Worm (Caenorhabditis elegans) whole organism, L2 larva: Measurements from ENCODE around the gene F35D11.3.

Experiments used
- C34F6.9 ChIP-seq: fragments of 150-350 bp; optimal IDR thresholded peaks from 2 replicates; lab custom pipeline; 2014; ENCODE audit warnings: missing biosample characterization, missing genetic modification characterization
- F13H6.1 ChIP-seq: sonication (generic microtip); optimal IDR thresholded peaks from 2 replicates; lab custom pipeline; 2016; ENCODE audit warnings: missing genetic modification characterization, missing compliant biosample characterization
- Y55F3AM.14 ChIP-seq: fragments of 200-800 bp; sonication (Bioruptor generic); optimal IDR thresholded peaks from 2 replicates; lab custom pipeline; 2018; ENCODE audit warnings: mild to moderate bottlenecking, missing genetic modification characterization, missing compliant biosample characterization
- ZK546.5 ChIP-seq: sonication (generic microtip); optimal IDR thresholded peaks from 2 replicates; lab custom pipeline; 2017; ENCODE audit warnings: missing biosample characterization, missing genetic modification characterization
- alr-1 ChIP-seq: fragments of 150-350 bp; optimal IDR thresholded peaks from 2 replicates; lab custom pipeline; 2014; ENCODE audit warnings: missing biosample characterization, missing genetic modification characterization
- aly-2 ChIP-seq: fragments of 150-350 bp; optimal IDR thresholded peaks from 2 replicates; lab custom pipeline; 2014; ENCODE audit warnings: missing biosample characterization, missing genetic modification characterization
- ama-1 ChIP-seq: fragments of 150-350 bp; optimal IDR thresholded peaks from 2 replicates; lab custom pipeline; 2018; ENCODE audit warnings: inconsistent platforms
- blmp-1 ChIP-seq: sonication (generic microtip); optimal IDR thresholded peaks from 2 replicates; lab custom pipeline; 2017; ENCODE audit warnings: missing genetic modification characterization, mild to moderate bottlenecking, missing compliant biosample characterization, antibody characterized with exemption, moderate library complexity; ENCODE audit not compliant: insufficient read depth
- ceh-16 ChIP-seq: fragments of 150-350 bp; optimal IDR thresholded peaks from 2 replicates; lab custom pipeline; 2014; ENCODE audit warnings: missing biosample characterization, missing genetic modification characterization
- ceh-82 ChIP-seq: fragments of 150-350 bp; optimal IDR thresholded peaks from 2 replicates; lab custom pipeline; 2014; ENCODE audit warnings: missing biosample characterization, missing genetic modification characterization
- dmd-4 ChIP-seq: sonication (generic microtip); optimal IDR thresholded peaks from 2 replicates; lab custom pipeline; 2017; ENCODE audit warnings: missing biosample characterization, missing genetic modification characterization
- elt-1 ChIP-seq: fragments of 150-350 bp; optimal IDR thresholded peaks from 2 replicates; lab custom pipeline; 2014; ENCODE audit warnings: missing biosample characterization, missing genetic modification characterization
- elt-3 ChIP-seq: sonication (generic microtip); optimal IDR thresholded peaks from 2 replicates; lab custom pipeline; 2017; ENCODE audit warnings: missing biosample characterization, missing genetic modification characterization
- fos-1 ChIP-seq: fragments of 150-350 bp; optimal IDR thresholded peaks from 2 replicates; lab custom pipeline; 2014; ENCODE audit warnings: missing biosample characterization, missing genetic modification characterization
- lin-11 ChIP-seq: fragments of 150-350 bp; sonication (generic microtip); optimal IDR thresholded peaks from 2 replicates; lab custom pipeline; 2014; ENCODE audit warnings: missing biosample characterization, missing genetic modification characterization, inconsistent platforms, mixed read lengths
- lsy-2 ChIP-seq, 2 experiments: fragments of 150-350 bp in 1 of 2; sonication (generic microtip) in 1 of 2; optimal IDR thresholded peaks; 2 replicates each; lab custom pipeline; 2014 to 2017; ENCODE audit warnings: missing biosample characterization in 2 of 2, missing genetic modification characterization in 2 of 2
- mab-5 ChIP-seq: fragments of 150-350 bp; optimal IDR thresholded peaks from 2 replicates; lab custom pipeline; 2014; ENCODE audit warnings: missing biosample characterization, missing genetic modification characterization
- nhr-10 ChIP-seq: sonication (generic microtip); optimal IDR thresholded peaks from 2 replicates; lab custom pipeline; 2017; ENCODE audit warnings: missing biosample characterization, missing genetic modification characterization
- nhr-129 ChIP-seq: fragments of 150-350 bp; optimal IDR thresholded peaks from 2 replicates; lab custom pipeline; 2014; ENCODE audit warnings: missing biosample characterization, missing genetic modification characterization
- nhr-21 ChIP-seq: fragments of 150-350 bp; optimal IDR thresholded peaks from 2 replicates; lab custom pipeline; 2014; ENCODE audit warnings: missing biosample characterization, missing genetic modification characterization
- nhr-23 ChIP-seq: fragments of 150-350 bp; optimal IDR thresholded peaks from 2 replicates; lab custom pipeline; 2014; ENCODE audit warnings: missing biosample characterization, missing genetic modification reagents, missing genetic modification characterization
- nhr-25 ChIP-seq: fragments of 150-350 bp; sonication (generic microtip); optimal IDR thresholded peaks from 3 replicates; lab custom pipeline; 2014; ENCODE audit warnings: missing biosample characterization, missing genetic modification characterization
- nhr-6 ChIP-seq: fragments of 150-350 bp; optimal IDR thresholded peaks from 2 replicates; lab custom pipeline; 2014; ENCODE audit warnings: missing biosample characterization, missing genetic modification characterization
- nhr-77 ChIP-seq: fragments of 150-350 bp; optimal IDR thresholded peaks from 2 replicates; lab custom pipeline; 2014; ENCODE audit warnings: missing biosample characterization, missing genetic modification characterization
- peb-1 ChIP-seq: fragments of 150-350 bp; optimal IDR thresholded peaks from 2 replicates; lab custom pipeline; 2014; ENCODE audit warnings: missing biosample characterization, missing genetic modification characterization
- sem-4 ChIP-seq: fragments of 150-350 bp; optimal IDR thresholded peaks from 2 replicates; lab custom pipeline; 2014; ENCODE audit warnings: missing biosample characterization, missing genetic modification reagents, missing genetic modification characterization
- skn-1 ChIP-seq: sonication (generic microtip); optimal IDR thresholded peaks from 2 replicates; lab custom pipeline; 2017; ENCODE audit warnings: missing biosample characterization, missing genetic modification characterization
- snpc-4 ChIP-seq: fragments of 150-350 bp; optimal IDR thresholded peaks from 2 replicates; lab custom pipeline; 2014; ENCODE audit warnings: missing biosample characterization, missing genetic modification characterization
- unc-39 ChIP-seq: fragments of 150-350 bp; optimal IDR thresholded peaks from 2 replicates; lab custom pipeline; 2014; ENCODE audit warnings: missing biosample characterization, missing genetic modification characterization
- unc-55 ChIP-seq: fragments of 150-350 bp; sonication (generic microtip); optimal IDR thresholded peaks from 3 replicates; lab custom pipeline; 2014; ENCODE audit warnings: missing biosample characterization, missing genetic modification reagents, missing genetic modification characterization
- unc-62 ChIP-seq: fragments of 150-350 bp; optimal IDR thresholded peaks from 2 replicates; lab custom pipeline; 2014; ENCODE audit warnings: missing biosample characterization, missing genetic modification reagents, missing genetic modification characterization
- ztf-1 ChIP-seq: fragments of 200-800 bp; sonication (Bioruptor generic); conservative IDR thresholded peaks from 2 replicates; pipeline ENCODE4 v1.3.6; 2022; ENCODE audit warnings: missing genetic modification characterization, missing compliant biosample characterization
- ztf-4 ChIP-seq: fragments of 150-350 bp; optimal IDR thresholded peaks from 2 replicates; lab custom pipeline; 2014; ENCODE audit warnings: missing biosample characterization, missing genetic modification characterization

F35D11.3 gene

DNA sequence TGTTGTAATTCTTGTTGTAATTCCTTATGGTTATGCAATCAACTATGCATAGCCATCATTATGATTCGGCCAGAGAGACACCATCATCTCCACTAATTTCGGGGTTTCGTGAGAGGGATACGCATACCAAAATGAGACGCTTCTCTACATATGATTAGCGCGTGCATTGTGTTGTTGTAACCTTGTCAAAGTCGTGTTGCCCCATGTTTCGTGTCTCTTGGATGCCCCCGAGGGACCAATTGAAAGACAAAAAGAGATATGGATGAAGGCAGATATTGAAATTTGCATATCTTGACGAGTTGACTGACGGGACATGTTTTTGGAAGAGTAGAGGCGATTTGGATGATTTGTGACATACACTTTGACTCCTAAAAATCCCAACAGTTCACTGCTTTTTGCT lies 28.8 kb upstream of the F35D11.3 start:
- TF ChIP-seq nhr-21 (tag; lab: Kevin White, UChicago) (no peak), dmd-4 (no peak), mab-5 (peak; percentile 62)

DNA sequence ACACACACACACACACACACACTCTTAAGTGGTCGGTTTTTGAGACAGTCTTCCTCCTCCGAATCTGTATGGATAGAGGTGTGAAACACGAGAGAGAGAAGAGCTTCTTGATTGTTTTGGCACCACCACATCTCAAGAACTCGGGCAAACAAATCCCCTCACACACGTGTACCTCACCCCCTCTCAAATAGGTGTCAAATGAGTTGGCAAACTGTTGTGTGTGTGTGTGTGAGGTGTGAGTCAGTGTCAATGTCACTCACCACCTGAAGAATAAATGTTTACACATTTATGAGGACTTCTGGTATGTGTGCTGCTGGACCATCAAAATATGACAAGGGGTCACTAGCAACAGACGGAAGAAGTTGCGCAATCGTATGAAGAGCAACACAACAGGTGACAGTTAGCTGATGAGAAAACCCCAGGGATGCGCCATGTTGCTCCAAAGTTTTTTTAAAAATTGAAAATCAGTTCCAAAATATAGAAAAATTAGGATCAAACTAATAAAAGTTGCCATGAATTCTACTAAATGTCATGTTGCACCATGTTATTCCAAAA lies 28.2 kb upstream of the F35D11.3 start:
- no peak for TF ChIP-seq nhr-25 (tag; lab: Kevin White, UChicago)

DNA sequence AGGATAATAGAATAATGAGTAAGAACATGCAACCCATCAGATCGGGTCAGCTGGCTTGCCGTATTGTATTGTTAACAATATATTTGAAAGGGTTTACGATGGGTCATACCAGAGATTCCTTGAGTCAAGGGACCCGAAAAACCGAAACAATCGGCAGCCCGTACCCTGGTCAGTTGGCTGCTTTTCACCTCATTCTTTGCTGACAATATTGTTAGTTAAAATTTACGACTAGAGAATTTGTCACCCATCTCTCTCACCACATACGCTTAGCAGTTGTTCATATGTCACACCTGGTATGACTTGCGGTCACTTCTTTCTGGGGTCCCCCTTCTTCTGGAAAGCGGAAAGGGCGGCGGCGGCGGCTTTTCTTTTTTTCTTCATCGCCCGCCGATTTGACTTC lies 27.1 kb upstream of the F35D11.3 start:
- TF ChIP-seq snpc-4 (tag; lab: Kevin White, UChicago) (no peak), nhr-10 (tag; lab: Kevin White, UChicago) (no peak), elt-1 (tag; lab: Kevin White, UChicago) (no peak), sem-4 (tag; lab: Kevin White, UChicago) (no peak), ceh-82 (tag; lab: Kevin White, UChicago) (no peak), unc-55 (GFP tag; lab: Kevin White, UChicago) (no peak), nhr-25 (tag; lab: Kevin White, UChicago) (no peak), nhr-6 (tag; lab: Kevin White, UChicago) (no peak), ztf-1 (GFP tag; lab: Robert Waterston, UW) (no peak), unc-62 (GFP tag; lab: Kevin White, UChicago) (no peak)

DNA sequence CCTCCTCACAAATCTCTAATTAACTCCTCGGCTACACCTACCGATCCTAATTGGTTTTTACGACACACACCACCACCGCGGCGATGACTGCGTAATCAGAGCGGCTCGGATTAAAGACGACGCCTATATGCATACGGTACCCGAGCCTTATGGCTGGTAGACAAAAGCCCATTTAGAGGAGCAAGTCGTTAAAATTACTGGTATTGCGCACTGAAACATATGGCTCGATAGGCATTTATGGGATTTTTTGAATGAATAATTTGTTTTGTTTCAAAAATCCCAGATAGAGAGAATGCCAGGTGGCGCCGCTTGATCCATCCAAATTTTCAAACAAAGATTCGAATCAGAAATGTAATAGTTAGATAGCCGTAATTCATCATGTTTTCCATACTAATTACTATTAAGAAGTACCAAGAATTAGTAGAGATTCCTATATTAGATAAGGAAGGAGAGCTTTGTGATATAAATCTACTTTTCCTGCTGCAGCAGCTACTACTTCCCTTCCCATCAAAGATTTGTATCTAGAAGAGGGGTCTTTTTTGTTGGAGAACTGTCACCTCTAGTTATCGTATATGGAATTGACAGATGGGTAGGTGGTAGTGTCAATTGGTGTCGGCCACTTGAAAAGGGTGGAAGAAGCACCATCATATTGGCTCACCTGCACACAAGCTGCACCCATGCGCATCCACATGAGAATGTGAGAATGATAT lies 24.8 kb upstream of the F35D11.3 start:
- TF ChIP-seq skn-1, result no peak
- no peak for TF ChIP-seq nhr-77 (tag; lab: Kevin White, UChicago)
- peak; percentile 20 for TF ChIP-seq ceh-16
- no peak for TF ChIP-seq ZK546.5 (tag; lab: Kevin White, UChicago)
- no peak for TF ChIP-seq nhr-129
- TF ChIP-seq ama-1 (lab: Kevin White, UChicago), result no peak
- TF ChIP-seq elt-3 (tag; lab: Kevin White, UChicago), result no peak
- no peak for TF ChIP-seq fos-1 (tag; lab: Kevin White, UChicago)
- TF ChIP-seq blmp-1 (tag; lab: Kevin White, UChicago), result no peak
- no peak for TF ChIP-seq nhr-21 (tag; lab: Kevin White, UChicago)
- peak; percentile 1 for TF ChIP-seq unc-55 (GFP tag; lab: Kevin White, UChicago)
- TF ChIP-seq lin-11 (tag; lab: Kevin White, UChicago), result no peak
- no peak for TF ChIP-seq Y55F3AM.14 (GFP tag; lab: Kevin White, UChicago)

DNA sequence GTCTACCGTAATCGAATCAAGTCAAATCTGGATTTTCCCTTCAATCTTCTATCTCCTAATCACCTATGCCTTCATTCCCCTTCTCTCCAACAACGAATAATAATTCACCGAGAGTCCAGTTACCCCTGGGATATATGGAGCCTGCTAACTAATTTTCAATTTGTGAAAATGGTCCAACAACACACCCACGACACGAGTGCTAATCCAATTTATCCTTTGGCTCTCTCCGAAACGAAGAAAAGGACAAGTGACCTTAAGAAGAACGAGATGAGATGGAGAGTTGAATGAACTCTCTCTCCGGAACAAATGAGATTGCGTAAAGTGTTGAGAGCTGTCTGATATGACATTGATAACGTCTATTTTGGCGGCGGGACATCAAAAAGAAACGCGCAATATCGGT lies 23.9 kb upstream of the F35D11.3 start:
- TF ChIP-seq alr-1 (tag; lab: Kevin White, UChicago) (no peak), elt-3 (tag; lab: Kevin White, UChicago) (no peak), nhr-129 (no peak), nhr-23 (tag; lab: Kevin White, UChicago) (no peak), sem-4 (tag; lab: Kevin White, UChicago) (peak; percentile 41), unc-39 (tag; lab: Kevin White, UChicago) (no peak), nhr-21 (tag; lab: Kevin White, UChicago) (no peak)

DNA sequence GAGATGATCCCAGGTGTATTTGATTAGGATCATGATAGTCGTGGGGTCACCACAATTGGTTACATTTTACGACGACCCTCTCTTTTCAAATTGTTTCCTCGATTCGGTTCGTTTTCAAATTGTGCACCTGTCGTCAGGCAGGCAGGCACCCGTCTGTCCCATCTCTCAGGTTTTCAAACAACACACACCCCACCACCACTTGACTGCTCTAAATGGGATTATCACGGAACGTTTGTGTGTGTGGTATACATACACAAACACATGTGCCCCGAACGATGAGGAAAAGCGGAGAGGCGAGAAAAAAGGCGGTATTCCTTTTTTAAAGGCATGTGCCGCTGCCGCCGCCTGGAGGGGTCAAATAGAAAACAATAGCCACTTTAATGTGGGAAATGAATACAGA lies 22.8 kb upstream of the F35D11.3 start:
- TF ChIP-seq elt-1 (tag; lab: Kevin White, UChicago) (no peak), F13H6.1 (tag; lab: Kevin White, UChicago) (no peak), skn-1 (no peak), peb-1 (no peak), C34F6.9 (tag; lab: Kevin White, UChicago) (no peak), lsy-2 (tag; optimal IDR thresholded peaks at IDR 0.05; lab: Kevin White, UChicago) (no peak), aly-2 (tag; lab: Kevin White, UChicago) (no peak), ztf-4 (tag; lab: Kevin White, UChicago) (no peak)
